Fruit fly (Drosophila melanogaster) whole organism, prepupa: ENCODE data around the gene TotB.

Source experiments
- CG11294 ChIP-seq: fragments of 200-800 bp; sonication (Bioruptor generic); IDR thresholded peaks from 2 replicates; pipeline ENCODE4 v1.3.6; 2022; ENCODE audit warnings: missing biosample characterization, missing genetic modification characterization
- CG11762 ChIP-seq: fragments of 200-800 bp; sonication (Bioruptor generic); optimal IDR thresholded peaks from 3 replicates; lab custom pipeline; 2016; ENCODE audit warnings: missing biosample characterization, missing genetic modification characterization; ENCODE audit not compliant: insufficient read depth
- CG6792 ChIP-seq: fragments of 200-800 bp; sonication (Bioruptor generic); optimal IDR thresholded peaks from 3 replicates; lab custom pipeline; 2016; ENCODE audit warnings: missing biosample characterization, missing genetic modification characterization
- CG6808 ChIP-seq: fragments of 200-800 bp; sonication (Bioruptor generic); optimal IDR thresholded peaks from 3 replicates; lab custom pipeline; 2017; ENCODE audit warnings: missing biosample characterization, missing genetic modification characterization, mild to moderate bottlenecking, moderate library complexity, missing genetic modification reagents
- Gug ChIP-seq: fragments of 200-800 bp; sonication (Bioruptor generic); IDR thresholded peaks from 2 replicates; pipeline ENCODE4 v1.3.6; 2022; ENCODE audit warnings: missing biosample characterization, missing genetic modification characterization
- OdsH ChIP-seq: fragments of 200-800 bp; sonication (Bioruptor generic); optimal IDR thresholded peaks from 3 replicates; lab custom pipeline; 2016; ENCODE audit warnings: missing biosample characterization, missing genetic modification characterization
- Sox102F ChIP-seq: fragments of 200-800 bp; sonication (Bioruptor generic); optimal IDR thresholded peaks from 2 replicates; lab custom pipeline; 2016; ENCODE audit warnings: missing biosample characterization, mild to moderate bottlenecking, missing genetic modification characterization
- dac ChIP-seq: fragments of 200-800 bp; sonication (Bioruptor generic); optimal IDR thresholded peaks from 2 replicates; lab custom pipeline; 2017; ENCODE audit warnings: missing biosample characterization, mild to moderate bottlenecking, missing genetic modification characterization
- ss ChIP-seq, 2 experiments: fragments of 200-800 bp; sonication (Bioruptor generic); optimal IDR thresholded peaks; 2 replicates in 1 of 2; 3 replicates in 1 of 2; lab custom pipeline; 2017 to 2018; ENCODE audit warnings: mild to moderate bottlenecking in 2 of 2, missing biosample characterization in 2 of 2, missing genetic modification characterization in 2 of 2, moderate library complexity in 1 of 2

dm6 chr3R:20873638-20874037, at the start of gene TotB:
- TF ChIP-seq Sox102F (no peak), CG11762 (GFP tag; lab: Kevin White, UChicago) (no peak), dac (GFP tag; lab: Kevin White, UChicago) (no peak), Gug (GFP tag; lab: Robert Waterston, UW) (no peak), CG11294 (no peak), ss (GFP tag; optimal IDR thresholded peaks at IDR 0.05; lab: Kevin White, UChicago) (no peak), CG6808 (GFP tag; lab: Kevin White, UChicago) (no peak), OdsH (GFP tag; lab: Kevin White, UChicago) (no peak), CG6792 (no peak)
